Worm (Caenorhabditis elegans): ENCODE measurements around the gene shl-1.

The shl-1 gene

DNA sequence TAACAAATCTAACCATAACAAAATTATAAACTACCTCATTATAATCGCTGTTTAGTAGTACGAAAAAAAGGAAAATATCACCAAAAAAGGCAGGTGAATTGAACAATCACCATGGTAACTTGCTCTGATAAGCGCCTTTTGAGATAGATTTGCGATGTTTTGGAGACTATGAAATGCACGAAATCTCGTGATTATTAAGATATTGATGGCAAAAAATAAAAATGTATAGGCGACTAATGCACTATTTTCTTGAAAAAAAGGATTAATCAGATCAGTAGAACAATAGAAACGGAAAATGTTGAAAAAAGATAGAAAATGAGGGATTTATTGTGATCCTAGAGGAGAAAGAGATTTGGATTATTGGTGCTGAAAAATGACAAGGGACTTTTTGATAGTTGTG lies 4.7 kb upstream of the shl-1 start:
- no peak for TF ChIP-seq mdl-1 (tag; optimal IDR thresholded peaks at IDR 0.05)
- no peak for TF ChIP-seq nhr-19 (GFP tag; conservative IDR thresholded peaks at IDR 0.05)
- no peak for TF ChIP-seq fos-1 (tag; optimal IDR thresholded peaks at IDR 0.05)
- no peak for TF ChIP-seq ceh-90 (tag; optimal IDR thresholded peaks at IDR 0.05)
- peak; percentile 80 for TF ChIP-seq dsc-1 (tag; optimal IDR thresholded peaks at IDR 0.05)
- TF ChIP-seq tlp-1 (tag; optimal IDR thresholded peaks at IDR 0.05): no peak
- no peak for TF ChIP-seq lin-39 (tag; optimal IDR thresholded peaks at IDR 0.05)
- no peak for TF ChIP-seq ztf-4 (tag; optimal IDR thresholded peaks at IDR 0.05)
- TF ChIP-seq swsn-7 (tag; optimal IDR thresholded peaks at IDR 0.05): no peak
- TF ChIP-seq fkh-8 (tag; optimal IDR thresholded peaks at IDR 0.05): peak; percentile 68
- TF ChIP-seq sox-4 (tag; optimal IDR thresholded peaks at IDR 0.05): no peak
- no peak for TF ChIP-seq fkh-4 (tag; optimal IDR thresholded peaks at IDR 0.05; ENCODE audit: borderline replicate concordance)
- TF ChIP-seq xbp-1 (tag; optimal IDR thresholded peaks at IDR 0.05): no peak
- peak; percentile 47 for TF ChIP-seq pax-3 (tag; optimal IDR thresholded peaks at IDR 0.05)

DNA sequence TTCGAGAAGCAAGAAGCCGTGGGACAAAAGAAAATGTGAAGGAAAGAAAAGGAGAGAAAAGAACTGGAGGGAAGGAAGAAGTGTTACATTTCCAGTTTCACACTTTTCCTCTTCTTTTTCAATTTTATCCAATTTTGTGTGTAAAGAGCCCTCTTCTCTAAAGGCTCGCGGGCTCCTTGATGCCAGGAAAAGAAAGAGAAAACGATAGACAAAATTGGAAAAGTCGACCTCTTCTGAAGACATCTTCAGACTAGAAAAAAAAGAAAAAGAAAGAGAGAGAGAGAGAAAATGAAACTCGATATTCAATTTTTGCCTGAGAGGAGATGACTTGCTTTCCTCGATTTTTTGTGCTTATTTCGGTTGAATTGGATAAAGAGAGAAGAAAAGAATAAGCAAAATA lies 1.1 kb upstream of the shl-1 start:
- TF ChIP-seq alr-1 (tag; optimal IDR thresholded peaks at IDR 0.05; ENCODE audit: borderline replicate concordance) (no peak), fkh-10 (GFP tag; optimal IDR thresholded peaks at IDR 0.05) (peak; percentile 81), lin-14 (GFP tag; optimal IDR thresholded peaks at IDR 0.05) (peak; percentile 54)

DNA sequence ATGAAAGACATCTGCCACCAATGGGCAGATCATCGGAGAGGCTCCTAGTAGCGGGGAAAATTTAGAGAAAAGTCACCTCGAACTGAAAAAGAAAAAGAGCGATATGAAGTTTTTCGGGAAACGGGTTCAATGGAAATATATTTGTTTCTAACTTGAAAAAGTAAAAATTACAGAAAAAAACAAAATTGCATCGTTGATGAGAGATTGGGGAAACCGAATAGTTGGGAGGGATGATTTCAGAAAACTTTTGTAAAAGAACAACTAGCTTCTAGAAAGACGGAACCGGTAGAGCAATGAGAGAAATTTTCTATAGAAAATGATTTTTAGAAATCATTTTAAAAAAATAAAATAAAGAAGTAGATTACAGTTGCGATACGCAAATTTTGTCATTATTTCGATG lies 5.5 kb downstream of the shl-1 start:
- TF ChIP-seq unc-30 (tag; optimal IDR thresholded peaks at IDR 0.05) (no peak), blmp-1 (tag; optimal IDR thresholded peaks at IDR 0.05) (no peak)

DNA sequence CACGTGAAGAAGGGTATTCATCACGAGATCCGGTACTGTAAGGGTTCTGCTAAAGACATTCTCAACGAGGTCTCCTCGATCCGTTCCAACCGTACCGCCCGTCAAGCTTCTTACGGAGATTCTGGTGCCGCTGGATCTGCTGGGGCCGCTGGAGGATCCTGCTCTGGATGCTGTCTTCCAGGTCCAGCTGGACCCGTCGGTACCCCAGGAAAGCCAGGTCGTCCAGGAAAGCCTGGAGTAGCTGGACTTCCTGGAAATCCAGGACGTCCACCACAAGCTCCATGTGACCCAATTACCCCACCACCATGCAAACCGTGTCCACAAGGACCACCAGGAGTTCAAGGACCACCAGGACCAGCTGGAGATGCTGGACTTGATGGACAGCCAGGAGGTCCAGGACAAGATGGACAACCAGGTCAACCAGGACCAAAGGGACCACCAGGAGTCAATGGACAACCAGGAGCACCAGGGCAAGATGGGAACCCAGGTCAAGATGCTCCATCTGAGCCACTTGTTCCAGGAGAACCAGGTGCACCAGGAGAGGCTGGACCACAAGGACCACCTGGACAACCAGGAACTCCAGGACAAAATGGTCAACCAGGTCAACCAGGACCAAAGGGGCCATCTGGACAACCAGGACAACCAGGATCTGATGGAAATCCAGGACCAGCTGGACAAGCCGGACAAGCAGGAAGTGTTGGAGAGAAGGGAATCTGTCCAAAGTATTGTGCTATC lies 6.4 kb downstream of the shl-1 start:
- TF ChIP-seq C34B4.2 (tag; optimal IDR thresholded peaks at IDR 0.05) (no peak), ceh-82 (tag; optimal IDR thresholded peaks at IDR 0.05) (no peak), C04F5.9 (tag; optimal IDR thresholded peaks at IDR 0.05) (no peak), pqm-1 (tag; optimal IDR thresholded peaks at IDR 0.05) (no peak), nhr-85 (tag) (no peak), ceh-8 (GFP tag; optimal IDR thresholded peaks at IDR 0.05) (no peak), nhr-237 (tag; optimal IDR thresholded peaks at IDR 0.05) (no peak), sup-37 (GFP tag; optimal IDR thresholded peaks at IDR 0.05) (no peak), skn-1 (tag; optimal IDR thresholded peaks at IDR 0.05) (no peak), aly-2 (tag; optimal IDR thresholded peaks at IDR 0.05) (no peak), sptf-1 (tag; optimal IDR thresholded peaks at IDR 0.05) (no peak), grh-1 (GFP tag; IDR thresholded peaks at IDR 0.05) (no peak), nhr-84 (tag; optimal IDR thresholded peaks at IDR 0.05) (no peak), swsn-7 (tag; optimal IDR thresholded peaks at IDR 0.05) (no peak), zip-4 (GFP tag; optimal IDR thresholded peaks at IDR 0.05) (no peak), fkh-4 (tag; optimal IDR thresholded peaks at IDR 0.05; ENCODE audit: borderline replicate concordance) (no peak), lin-39 (tag; optimal IDR thresholded peaks at IDR 0.05) (no peak), elt-3 (tag; optimal IDR thresholded peaks at IDR 0.05) (no peak), snpc-4 (tag; optimal IDR thresholded peaks at IDR 0.05) (no peak), alr-1 (tag; optimal IDR thresholded peaks at IDR 0.05; ENCODE audit: borderline replicate concordance) (no peak)

Measured in whole organism, L1 larva.